Fruit fly (Drosophila melanogaster) S2 (cell line): ENCODE measurements around the gene CG32817.

Experiments
- CG8478 ChIP-seq: fragments of >200 bp; optimal IDR thresholded peaks from 2 replicates; lab custom pipeline; 2018
- CTCF ChIP-seq, 2 experiments: fragments of >200 bp; optimal IDR thresholded peaks; 2 replicates each; lab custom pipeline; 2018

dm6 chrX:499589-500041 lies 20.7 kb downstream of the CG32817 start:
- TF ChIP-seq CG8478, result no peak
- TF ChIP-seq CTCF (optimal IDR thresholded peaks at IDR 0.05; lab: Kevin White, UChicago), result no peak
